Worm (Caenorhabditis elegans) whole organism, L4/young adult: ENCODE measurements around the gene srg-59.

Experiments used
- W03F9.2 ChIP-seq: fragments of 150-350 bp; optimal IDR thresholded peaks from 2 replicates; lab custom pipeline; 2014; ENCODE audit warnings: missing biosample characterization, missing genetic modification characterization
- dao-5 ChIP-seq: sonication (generic microtip); optimal IDR thresholded peaks from 2 replicates; lab custom pipeline; 2016; ENCODE audit warnings: missing genotype, missing genetic modification characterization, moderate library complexity, missing compliant biosample characterization
- him-1 ChIP-seq: sonication (generic microtip); optimal IDR thresholded peaks from 2 replicates; lab custom pipeline; 2016; ENCODE audit warnings: missing genotype, missing genetic modification reagents, missing genetic modification characterization, missing compliant biosample characterization

srg-59 gene

DNA sequence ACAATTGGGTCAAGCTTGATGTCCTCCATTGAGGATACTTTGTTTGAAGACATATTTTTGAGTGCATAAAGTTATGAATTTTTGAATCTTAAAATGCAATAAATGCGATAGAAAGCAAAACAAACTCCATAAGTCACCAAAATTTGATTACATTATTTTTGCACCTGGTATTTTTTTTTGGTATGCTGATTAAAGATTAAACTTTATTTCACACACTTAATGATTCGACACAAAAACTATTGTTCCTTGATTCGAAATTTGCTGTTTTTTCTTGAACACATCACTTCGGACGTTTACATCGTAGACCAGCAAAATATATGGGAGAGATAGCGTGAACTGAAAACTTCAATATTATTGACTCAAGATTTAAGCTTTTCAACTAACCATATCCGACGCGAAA, 15.1 kb upstream of the srg-59 start, which contains the start of gene srg-61:
srg-61 (minus strand) TSS at position 101 of the 400 bp plus-strand sequence.
- TF ChIP-seq him-1 (tag; lab: Kevin White, UChicago) (no peak), dao-5 (tag; lab: Kevin White, UChicago) (no peak), W03F9.2 (no peak)

DNA sequence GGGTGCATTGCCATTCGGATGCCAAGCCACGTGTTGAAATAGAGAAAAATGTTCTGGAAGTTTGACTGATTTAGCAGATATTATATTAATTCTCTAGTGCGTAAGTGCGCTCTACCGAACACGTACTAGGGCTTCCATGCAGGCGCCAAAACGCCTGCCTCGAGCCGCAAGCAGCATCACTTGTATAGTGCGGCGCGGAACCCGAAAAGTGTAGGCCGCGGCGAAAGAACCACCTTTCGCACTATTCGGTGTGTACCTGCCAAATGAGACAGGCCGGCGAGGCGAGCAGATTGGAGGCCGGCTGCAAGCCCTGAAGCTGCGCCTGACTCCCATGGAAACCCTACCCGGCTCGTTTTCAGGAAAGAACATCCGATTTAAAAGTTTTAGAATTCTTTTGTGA, 14.5 kb upstream of the srg-59 start:
- no peak for TF ChIP-seq W03F9.2

DNA sequence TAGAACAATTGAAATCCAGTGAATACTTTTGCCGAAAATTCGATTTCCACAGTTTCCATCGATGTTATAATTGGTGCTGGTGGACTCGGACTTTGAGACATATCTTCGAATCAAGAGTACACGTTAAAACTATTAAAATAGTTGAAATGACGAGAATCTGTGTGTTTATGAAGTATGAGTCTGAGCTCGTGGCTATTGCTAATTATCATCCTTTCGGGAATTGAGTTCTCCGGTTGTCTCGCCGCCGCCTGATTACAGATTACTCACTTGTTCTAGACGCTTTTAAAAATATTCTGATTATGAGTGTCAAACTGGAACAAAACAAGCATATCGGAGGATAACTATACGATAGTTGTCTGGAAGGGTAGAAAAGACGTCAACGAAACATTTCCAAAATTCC, 13.0 kb upstream of the srg-59 start, which contains the start of gene srg-56:
srg-56 (minus strand) TSS at position 101 of the 400 bp plus-strand sequence.
- TF ChIP-seq W03F9.2 (no peak), dao-5 (tag; lab: Kevin White, UChicago) (no peak), him-1 (tag; lab: Kevin White, UChicago) (no peak)

DNA sequence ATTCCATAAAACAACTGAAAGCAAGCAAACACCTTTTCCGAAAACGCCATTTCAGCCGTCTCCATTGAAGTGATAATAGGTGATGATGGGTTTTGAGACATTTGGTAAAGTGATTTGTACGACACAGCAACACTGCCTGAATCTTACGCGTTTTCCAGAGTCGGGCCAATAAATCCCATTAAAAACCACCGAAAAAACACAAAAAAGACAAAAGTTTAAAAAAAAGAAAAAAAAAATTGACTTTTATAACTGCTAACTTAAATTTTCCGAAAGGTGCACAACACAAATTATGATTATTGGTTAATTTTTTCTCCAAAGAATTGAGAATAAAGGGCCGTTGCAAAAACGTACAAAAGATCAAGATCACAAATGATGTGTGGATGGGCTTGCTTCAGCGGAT, 9.2 kb upstream of the srg-59 start, which contains the start of gene srg-57:
srg-57 (minus strand) TSS at position 101 of the 400 bp plus-strand sequence.
- no peak for TF ChIP-seq dao-5 (tag; lab: Kevin White, UChicago)
- TF ChIP-seq W03F9.2: no peak
- TF ChIP-seq him-1 (tag; lab: Kevin White, UChicago): no peak

DNA sequence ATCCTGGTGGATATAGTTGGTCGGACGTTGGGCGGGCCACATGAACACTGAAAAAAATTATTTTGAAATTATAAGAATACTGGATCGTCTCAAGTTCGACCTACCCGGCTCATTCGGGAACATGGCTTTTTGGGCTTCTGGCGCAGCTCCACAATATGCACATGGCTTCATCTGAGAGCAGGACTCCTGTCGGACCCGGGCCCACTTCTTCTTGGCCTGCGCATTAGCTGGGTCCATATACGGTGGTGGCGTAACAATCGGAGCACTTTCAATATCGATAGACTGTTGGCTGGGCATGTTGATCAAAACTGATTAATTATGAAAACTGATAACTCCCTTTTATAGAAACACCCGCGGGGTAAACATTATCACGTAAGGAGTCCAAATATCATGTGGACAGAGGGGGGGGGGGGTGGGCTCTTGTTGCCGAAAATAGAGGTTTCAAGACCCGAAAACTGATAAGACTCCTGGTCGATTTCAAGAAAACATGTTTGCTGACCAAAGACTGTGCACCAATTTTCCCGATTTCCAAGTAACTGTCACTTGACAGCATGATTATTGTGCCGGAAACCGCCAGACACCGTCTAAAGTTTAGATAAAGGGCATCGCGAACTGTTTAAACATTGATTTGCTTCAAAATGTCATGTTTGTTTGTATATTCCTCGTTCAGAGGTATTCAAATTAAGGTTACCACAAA, 5.8 kb upstream of the srg-59 start, which contains the start of gene dod-3:
dod-3 (minus strand) TSS at position 315 of the 697 bp plus-strand sequence.
- TF ChIP-seq him-1 (tag; lab: Kevin White, UChicago) (no peak), dao-5 (tag; lab: Kevin White, UChicago) (no peak), W03F9.2 (no peak)

DNA sequence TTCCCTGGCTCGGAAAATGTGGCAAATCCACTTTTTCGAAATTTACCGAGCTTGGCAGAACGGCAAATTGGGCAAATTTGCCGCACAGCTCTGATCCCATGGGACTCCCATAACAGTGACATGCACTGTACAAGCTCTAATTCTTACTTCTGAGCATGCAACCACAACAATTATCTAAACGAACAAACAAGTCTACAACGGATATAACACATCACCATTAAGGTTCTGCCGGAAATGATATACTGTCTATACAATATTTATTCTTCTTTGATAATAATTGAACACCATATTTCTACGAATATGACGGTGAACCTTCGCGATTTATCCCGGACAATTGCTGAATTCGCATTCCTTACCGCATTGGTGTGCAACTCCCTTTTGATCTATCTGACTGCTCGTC, 3.1 kb upstream of the srg-59 start, which contains the start of gene str-33:
str-33 (plus strand) TSS at position 301 of the 400 bp plus-strand sequence.
- TF ChIP-seq him-1 (tag; lab: Kevin White, UChicago) (no peak), W03F9.2 (no peak), dao-5 (tag; lab: Kevin White, UChicago) (no peak)

DNA sequence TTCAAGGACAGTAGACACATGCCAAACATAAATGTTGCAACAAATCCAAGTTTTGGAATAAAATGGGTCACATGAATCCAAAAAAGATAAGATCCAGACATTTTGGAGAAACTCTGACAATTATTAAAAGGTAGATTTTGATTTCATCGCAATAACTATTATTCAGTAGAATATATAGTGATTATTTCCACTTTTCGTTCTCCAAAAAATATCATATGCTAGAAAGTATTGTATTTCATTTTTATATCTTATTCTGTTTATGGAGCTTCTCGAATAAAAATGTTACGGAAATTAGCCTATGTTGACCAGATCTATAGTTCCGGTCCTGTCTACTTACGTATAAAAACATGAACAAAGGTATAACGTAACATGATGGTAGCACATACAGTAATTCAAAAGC, 2.0 kb upstream of the srg-59 start, which contains the start of gene str-13:
str-13 (minus strand) TSS at position 101 of the 400 bp plus-strand sequence.
- TF ChIP-seq W03F9.2 (no peak), him-1 (tag; lab: Kevin White, UChicago) (no peak), dao-5 (tag; lab: Kevin White, UChicago) (no peak)

DNA sequence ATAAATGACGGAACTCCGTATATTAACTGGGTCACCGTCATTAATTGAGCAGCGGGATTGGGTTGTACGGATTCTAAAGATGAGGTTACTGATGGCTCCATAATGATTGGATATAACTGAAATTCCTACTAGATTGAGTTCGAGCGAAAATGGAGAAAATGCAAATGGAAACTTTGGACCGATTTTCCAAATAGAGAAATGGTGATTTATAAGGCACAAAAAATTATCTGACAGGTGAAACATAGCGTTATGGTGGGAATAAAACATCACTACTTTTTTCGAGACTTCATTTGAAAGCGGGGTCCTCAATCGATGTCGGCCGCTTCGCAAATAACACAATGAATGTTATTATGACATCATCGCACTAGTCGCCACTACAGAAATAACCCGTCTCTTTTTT, 2.6 kb downstream of the srg-59 start, which contains the start of gene srg-60:
srg-60 (minus strand) TSS at position 101 of the 400 bp plus-strand sequence.
- TF ChIP-seq W03F9.2: no peak
- no peak for TF ChIP-seq him-1 (tag; lab: Kevin White, UChicago)
- TF ChIP-seq dao-5 (tag; lab: Kevin White, UChicago): no peak

DNA sequence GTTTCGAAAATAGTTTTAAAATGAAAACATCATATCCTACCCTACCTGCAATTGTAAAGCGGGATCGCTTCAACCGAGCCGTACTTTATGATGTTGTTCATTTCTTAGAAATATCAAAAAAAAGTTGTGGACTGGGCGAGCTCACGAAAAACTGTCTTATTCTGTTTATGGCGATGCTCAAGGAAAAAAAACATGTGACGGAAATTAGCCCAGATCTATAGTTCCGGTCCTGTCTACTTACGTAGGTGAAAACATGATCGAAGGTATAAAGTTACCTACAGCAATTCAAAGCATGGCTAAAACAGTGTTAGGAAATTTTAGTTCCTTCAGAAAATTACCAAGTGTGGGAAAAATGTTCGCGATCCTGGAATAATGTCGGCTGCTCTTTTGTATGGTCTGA, 4.4 kb downstream of the srg-59 start, which contains the start of gene srt-27:
srt-27 (minus strand) TSS at position 101 of the 400 bp plus-strand sequence.
- TF ChIP-seq dao-5 (tag; lab: Kevin White, UChicago) (no peak), him-1 (tag; lab: Kevin White, UChicago) (no peak), W03F9.2 (no peak)

DNA sequence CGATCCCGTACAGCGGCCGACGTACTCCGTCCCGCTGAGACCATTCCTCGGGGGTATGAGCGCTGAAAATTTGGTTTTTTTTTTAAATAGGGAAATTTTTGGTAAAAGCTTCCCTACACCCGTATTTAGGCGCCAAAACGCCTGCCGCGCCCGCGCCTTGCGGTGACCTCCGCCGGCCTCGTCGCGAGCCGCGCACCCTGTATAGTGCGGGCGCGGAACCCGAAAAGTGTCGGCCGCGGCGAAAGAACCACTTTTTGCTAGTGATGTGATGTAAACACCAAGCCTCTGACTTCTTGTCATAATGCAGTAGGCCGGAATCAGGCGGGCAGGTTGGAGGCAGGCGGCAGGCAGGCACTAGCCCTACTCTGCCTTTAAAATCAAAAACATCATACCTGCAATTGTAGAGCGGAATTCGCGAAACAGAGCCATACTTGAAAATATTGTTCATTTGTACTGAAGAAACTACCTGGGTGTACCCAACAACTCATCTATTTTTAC, 6.4 kb downstream of the srg-59 start, which contains the start of gene srt-29:
srt-29 (minus strand) TSS at position 448 of the 498 bp plus-strand sequence.
- TF ChIP-seq W03F9.2 (no peak), him-1 (tag; lab: Kevin White, UChicago) (no peak), dao-5 (tag; lab: Kevin White, UChicago) (no peak)

DNA sequence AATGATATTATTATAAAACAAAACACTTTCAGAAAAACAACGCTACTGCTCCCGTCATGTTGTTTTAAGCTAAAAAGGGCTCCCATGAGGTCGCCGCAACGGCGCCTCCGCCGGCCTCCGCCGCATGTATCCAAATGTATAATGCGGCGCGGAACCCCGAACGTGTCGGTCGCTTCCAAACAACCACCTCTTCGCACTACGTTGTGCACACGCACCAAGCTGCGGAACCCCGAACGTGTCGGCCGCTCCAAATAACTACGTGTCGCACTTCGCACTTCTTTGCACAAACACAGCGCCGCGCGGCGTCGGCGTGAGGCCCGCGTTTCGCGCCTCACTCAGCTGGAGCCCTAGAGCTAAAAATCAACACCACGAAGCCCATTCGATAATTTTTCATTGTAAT, 8.2 kb downstream of the srg-59 start:
- TF ChIP-seq him-1 (tag; lab: Kevin White, UChicago) (no peak), W03F9.2 (no peak)

DNA sequence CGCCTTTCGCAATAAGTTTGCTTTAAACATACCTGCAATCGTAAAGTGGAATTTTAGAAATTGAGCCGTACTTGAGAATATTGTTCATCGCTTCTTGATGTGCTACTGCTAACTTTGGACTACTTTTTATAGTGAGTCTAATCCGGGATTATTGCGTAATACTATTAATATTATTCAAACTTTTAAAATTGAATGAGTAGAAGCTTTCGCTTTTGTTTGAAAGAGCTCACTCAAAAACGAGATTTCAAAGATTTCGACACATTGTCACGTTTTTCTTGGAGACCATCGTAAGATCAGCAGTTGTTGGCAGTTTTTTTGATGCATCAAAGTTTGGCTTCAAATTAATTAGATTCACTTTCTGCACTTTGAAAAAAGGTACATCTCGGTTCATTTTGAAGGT, 11.6 kb downstream of the srg-59 start, which contains the start of gene srt-28:
srt-28 (minus strand) TSS at position 101 of the 400 bp plus-strand sequence.
- TF ChIP-seq him-1 (tag; lab: Kevin White, UChicago) (no peak), W03F9.2 (no peak), dao-5 (tag; lab: Kevin White, UChicago) (no peak)

DNA sequence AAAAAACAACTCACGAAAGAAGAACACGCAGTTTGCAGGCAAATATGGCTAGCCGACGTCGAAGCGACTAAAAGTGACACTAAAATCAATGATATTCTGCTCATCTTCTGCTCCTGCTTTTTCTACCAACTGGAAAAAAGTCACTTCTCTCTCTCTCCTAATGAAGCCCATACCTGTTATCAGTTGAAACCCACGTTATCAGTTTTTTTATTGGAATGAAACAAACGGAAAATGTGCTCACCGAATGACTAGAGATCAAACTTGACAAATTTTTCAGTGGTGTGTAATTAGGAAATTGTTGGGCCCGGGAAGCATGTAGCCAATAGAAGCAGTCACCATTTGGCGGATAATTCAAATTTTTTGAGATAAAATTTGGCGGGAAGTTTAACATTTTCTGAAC, 13.7 kb downstream of the srg-59 start, which contains the start of gene C24B9.3:
C24B9.3 (minus strand) TSS at position 171 of the 400 bp plus-strand sequence.
- TF ChIP-seq him-1 (tag; lab: Kevin White, UChicago) (no peak), W03F9.2 (no peak), dao-5 (tag; lab: Kevin White, UChicago) (no peak)

DNA sequence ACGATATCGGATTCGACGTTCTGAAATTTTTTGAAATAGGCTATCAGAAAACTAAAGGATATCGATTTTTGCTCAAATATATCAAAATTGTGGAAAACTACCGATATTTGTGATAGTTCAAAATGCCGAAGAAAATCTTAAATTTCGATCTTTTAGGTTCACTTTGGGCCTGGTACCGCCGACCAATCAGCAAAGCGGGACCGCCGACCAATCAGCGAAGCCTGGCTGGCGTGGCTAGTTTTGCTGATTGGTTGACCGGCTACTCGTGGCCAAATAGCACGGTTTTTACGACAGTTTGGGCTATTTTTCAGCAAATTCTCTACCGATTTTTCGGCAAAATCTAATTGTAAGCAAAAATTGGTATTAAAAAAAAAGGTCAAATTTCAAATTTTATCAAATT, 14.9 kb downstream of the srg-59 start:
- TF ChIP-seq him-1 (tag; lab: Kevin White, UChicago) (no peak), dao-5 (tag; lab: Kevin White, UChicago) (no peak), W03F9.2 (no peak)
